Worm (Caenorhabditis elegans): ENCODE results near the gene swsn-3.
A peak's percentile ranks its signal among the peaks of the same experiment; 100 is the strongest.

The swsn-3 gene

DNA sequence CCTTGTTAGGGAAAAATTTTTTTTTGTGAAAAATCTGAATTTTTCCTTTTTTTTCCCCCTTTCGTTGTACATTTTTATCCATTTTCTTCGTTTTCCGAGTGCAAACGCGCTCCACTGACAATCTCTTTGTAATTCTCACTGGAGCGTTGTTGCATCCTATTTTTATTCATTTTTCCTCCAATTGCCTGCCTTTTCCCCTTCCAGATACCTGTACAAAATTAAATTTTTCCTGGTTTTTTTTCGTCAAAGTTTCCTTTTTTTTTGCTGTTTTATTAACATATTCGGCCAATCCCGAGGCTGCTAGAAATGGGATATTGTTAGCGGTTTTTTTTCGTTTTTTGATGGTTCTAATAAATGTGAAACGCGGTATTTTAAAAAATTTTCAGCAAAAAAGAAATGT, 42.9 kb upstream of the swsn-3 start (continued):
- no peak for TF ChIP-seq snpc-4 (GFP tag; optimal IDR thresholded peaks at IDR 0.05)
- TF ChIP-seq snpc-4 (tag; optimal IDR thresholded peaks at IDR 0.05) = peak in 2 of 4 experiments; percentile 27 to 37
- peak; percentile 65 for TF ChIP-seq mcd-1 (GFP tag; IDR thresholded peaks at IDR 0.05)
- no peak for TF ChIP-seq ztf-6 (GFP tag; IDR thresholded peaks at IDR 0.05)
- TF ChIP-seq snpc-1.1 (tag; optimal IDR thresholded peaks at IDR 0.05; ENCODE audit: insufficient read depth) = no peak
- TF ChIP-seq madf-3 (GFP tag; IDR thresholded peaks at IDR 0.05) = no peak
- TF ChIP-seq ceh-40 (GFP tag; IDR thresholded peaks at IDR 0.05) = 0 out of 2 replicates have a peak, but pooled peaks have one; percentile 17
- no peak for TF ChIP-seq aptf-2 (GFP tag; conservative IDR thresholded peaks at IDR 0.05)
- TF ChIP-seq ztf-28 (GFP tag; IDR thresholded peaks at IDR 0.05) = no peak
- peak; percentile 84 for TF ChIP-seq him-1 (tag; optimal IDR thresholded peaks at IDR 0.05)
- no peak for TF ChIP-seq nhr-80 (tag; optimal IDR thresholded peaks at IDR 0.05)
- TF ChIP-seq hrde-1 (tag; optimal IDR thresholded peaks at IDR 0.05; ENCODE audit: borderline replicate concordance) = peak; percentile 94
- no peak for TF ChIP-seq ztf-18 (tag; optimal IDR thresholded peaks at IDR 0.05)
- TF ChIP-seq tbp1 (GFP tag; optimal IDR thresholded peaks at IDR 0.05) = no peak
- TF ChIP-seq mes-4 (tag; optimal IDR thresholded peaks at IDR 0.05) = peak; percentile 48
- no peak for TF ChIP-seq aptf-3 (GFP tag; IDR thresholded peaks at IDR 0.05)
- TF ChIP-seq zim-3 (tag; optimal IDR thresholded peaks at IDR 0.05) = no peak
- no peak for TF ChIP-seq efl-1 (GFP tag; optimal IDR thresholded peaks at IDR 0.05)
- TF ChIP-seq hmg-20 (GFP tag; IDR thresholded peaks at IDR 0.05) = no peak
- no peak for TF ChIP-seq T07F8.4 (tag; optimal IDR thresholded peaks at IDR 0.05)
- TF ChIP-seq C06A6.2 (GFP tag; conservative IDR thresholded peaks at IDR 0.05) = no peak
- no peak for TF ChIP-seq zfh-2 (GFP tag; conservative IDR thresholded peaks at IDR 0.05)
- no peak for TF ChIP-seq ceh-27 (GFP tag; optimal IDR thresholded peaks at IDR 0.05)
- TF ChIP-seq ztf-3 (GFP tag; optimal IDR thresholded peaks at IDR 0.05) = no peak
- TF ChIP-seq nhr-90 (tag; optimal IDR thresholded peaks at IDR 0.05) = no peak
- no peak for TF ChIP-seq bed-1 (GFP tag; IDR thresholded peaks at IDR 0.05)
- no peak for TF ChIP-seq egrh-3 (GFP tag; IDR thresholded peaks at IDR 0.05)
- peak; percentile 37 for TF ChIP-seq die-1 (tag; optimal IDR thresholded peaks at IDR 0.05)
- TF ChIP-seq egl-44 (GFP tag; IDR thresholded peaks at IDR 0.05) = no peak
- TF ChIP-seq egl-18 (GFP tag; IDR thresholded peaks at IDR 0.05) = no peak
- TF ChIP-seq cebp-1 (GFP tag; IDR thresholded peaks at IDR 0.05) = no peak
- TF ChIP-seq cebp-1 (tag; optimal IDR thresholded peaks at IDR 0.05) = peak; percentile 43

DNA sequence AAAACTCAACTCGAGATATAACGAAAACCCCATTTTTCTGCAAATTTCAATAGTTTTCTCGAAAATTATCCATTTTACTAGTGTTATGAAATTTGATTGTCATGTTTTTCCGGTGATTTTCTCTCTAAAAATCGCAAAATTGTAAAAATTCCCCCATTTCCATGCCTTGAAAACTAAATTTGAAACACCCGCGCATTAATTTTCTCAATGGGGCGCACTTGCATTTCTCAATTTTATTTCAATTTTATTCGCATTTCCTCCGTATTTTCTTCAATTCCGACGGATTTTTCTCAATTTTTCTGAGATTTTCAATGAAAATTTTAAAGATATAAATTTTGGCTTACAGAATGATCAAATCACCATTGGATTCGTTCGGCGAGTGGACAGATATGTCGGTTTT, 36.6 kb upstream of the swsn-3 start, which contains the start of gene Y71H2AM.3:
Gene Y71H2AM.3, plus strand, starts transcription at position 347 of the 400 bp plus-strand sequence.
- TF ChIP-seq pha-4 (tag; optimal IDR thresholded peaks at IDR 0.05) = no peak
- no peak for TF ChIP-seq fkh-3 (tag; optimal IDR thresholded peaks at IDR 0.05)
- TF ChIP-seq rcor-1 (GFP tag; IDR thresholded peaks at IDR 0.05) = no peak
- TF ChIP-seq attf-5 (GFP tag; optimal IDR thresholded peaks at IDR 0.05) = no peak
- TF ChIP-seq Y95B8A.8 (GFP tag; IDR thresholded peaks at IDR 0.05) = no peak
- no peak for TF ChIP-seq ceh-91 (GFP tag; IDR thresholded peaks at IDR 0.05)
- no peak for TF ChIP-seq sptf-2 (GFP tag; optimal IDR thresholded peaks at IDR 0.05)
- no peak for TF ChIP-seq F10E7.11 (tag; optimal IDR thresholded peaks at IDR 0.05)
- TF ChIP-seq attf-6 (GFP tag; IDR thresholded peaks at IDR 0.05) = no peak
- peak; percentile 8 for TF ChIP-seq snpc-1.3 (tag; optimal IDR thresholded peaks at IDR 0.05; ENCODE audit: insufficient read depth)
- no peak for TF ChIP-seq tlf-1 (GFP tag; optimal IDR thresholded peaks at IDR 0.05)
- no peak for TF ChIP-seq dox-1 (GFP tag; IDR thresholded peaks at IDR 0.05)
- no peak for TF ChIP-seq F22D6.2 (tag; optimal IDR thresholded peaks at IDR 0.05)
- TF ChIP-seq ceh-100 (GFP tag; IDR thresholded peaks at IDR 0.05) = no peak
- no peak for TF ChIP-seq athp-1 (tag; optimal IDR thresholded peaks at IDR 0.05)
- no peak for TF ChIP-seq B0035.1 (tag; optimal IDR thresholded peaks at IDR 0.05)
- no peak for TF ChIP-seq hlh-26 (GFP tag; conservative IDR thresholded peaks at IDR 0.05)
- no peak for TF ChIP-seq F57A8.1 (GFP tag; optimal IDR thresholded peaks at IDR 0.05)
- TF ChIP-seq Y79H2A.3 (GFP tag; conservative IDR thresholded peaks at IDR 0.05) = no peak
- TF ChIP-seq pbrm-1 (GFP tag; IDR thresholded peaks at IDR 0.05) = no peak

Data from whole organism, young adult.